Fruit fly (Drosophila melanogaster): ENCODE results near the gene CG5131.

CG5131 gene

dm6 chr2L:17495759-17496158 is 11.5 kb downstream of the CG5131 start:
- TF ChIP-seq cyc (GFP tag; optimal IDR thresholded peaks at IDR 0.05) (no peak), Eip75B (GFP tag; optimal IDR thresholded peaks at IDR 0.05) (no peak), CG6854 (GFP tag; optimal IDR thresholded peaks at IDR 0.05) (no peak), OdsH (GFP tag; optimal IDR thresholded peaks at IDR 0.05) (no peak), Hr39 (GFP tag; optimal IDR thresholded peaks at IDR 0.05) (no peak), achi (GFP tag; optimal IDR thresholded peaks at IDR 0.05) (no peak), Ets21C (GFP tag; optimal IDR thresholded peaks at IDR 0.05) (no peak), salr (GFP tag; optimal IDR thresholded peaks at IDR 0.05) (no peak), Gug (GFP tag; IDR thresholded peaks at IDR 0.05) (no peak), ss (GFP tag; optimal IDR thresholded peaks at IDR 0.05) (no peak), Met (GFP tag; optimal IDR thresholded peaks at IDR 0.05) (no peak), net (GFP tag; optimal IDR thresholded peaks at IDR 0.05) (no peak), Sox14 (GFP tag; optimal IDR thresholded peaks at IDR 0.05) (no peak), pdm3 (GFP tag; optimal IDR thresholded peaks at IDR 0.05) (no peak), fd59A (GFP tag; optimal IDR thresholded peaks at IDR 0.05) (no peak), lz (GFP tag; optimal IDR thresholded peaks at IDR 0.05) (no peak), Sox102F (GFP tag; optimal IDR thresholded peaks at IDR 0.05) (no peak), CG32006 (GFP tag; optimal IDR thresholded peaks at IDR 0.05) (no peak), esn (GFP tag; optimal IDR thresholded peaks at IDR 0.05) (no peak), CG8119 (GFP tag; IDR thresholded peaks at IDR 0.05) (no peak)

dm6 chr2L:17497108-17497507 is 12.8 kb downstream of the CG5131 start, which contains the start of gene qua:
Gene qua (minus strand): TSS chr2L:17497208.
- TF ChIP-seq Eip78C (GFP tag) (peak; percentile 20), Met (GFP tag; optimal IDR thresholded peaks at IDR 0.05) (peak; percentile 25), CG31627 (GFP tag; optimal IDR thresholded peaks at IDR 0.05) (peak; percentile 9), Hr39 (GFP tag; optimal IDR thresholded peaks at IDR 0.05) (peak; percentile 26), net (GFP tag; optimal IDR thresholded peaks at IDR 0.05) (peak; percentile 9), Eip93F (GFP tag; optimal IDR thresholded peaks at IDR 0.05) (no peak), CG32006 (GFP tag; optimal IDR thresholded peaks at IDR 0.05) (peak; percentile 41), Hr4 (GFP tag; optimal IDR thresholded peaks at IDR 0.05) (no peak), Sox14 (GFP tag; optimal IDR thresholded peaks at IDR 0.05) (peak; percentile 7)

DNA sequence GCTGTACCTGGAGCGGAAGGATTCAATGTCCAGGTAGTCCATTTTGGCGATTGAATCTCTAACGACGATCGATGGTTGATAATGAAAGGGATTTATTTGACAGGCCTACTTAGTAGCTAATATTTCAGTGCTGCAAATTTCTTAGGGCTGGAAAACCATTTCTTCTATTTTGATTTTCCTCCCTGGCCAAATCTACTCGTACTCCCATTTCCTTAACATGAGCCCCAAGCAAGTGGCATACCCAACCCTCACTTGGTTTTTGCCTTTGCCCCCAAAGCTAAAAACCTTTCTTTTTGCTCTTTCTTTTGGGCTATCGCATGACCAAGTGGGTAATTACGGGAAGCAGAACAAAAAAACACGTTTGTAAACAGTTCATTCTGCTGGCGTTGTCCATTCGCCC is 14.4 kb downstream of the CG5131 start, which contains the start of gene CG15142:
TSS of gene CG15142 (minus strand) at position 101 of the 400 bp plus-strand sequence.
- TF ChIP-seq CG31627 (GFP tag; optimal IDR thresholded peaks at IDR 0.05) (no peak), Lpt (GFP tag; optimal IDR thresholded peaks at IDR 0.05) (no peak), CG1621 (tag; optimal IDR thresholded peaks at IDR 0.05) (no peak), CG6276 (GFP tag; optimal IDR thresholded peaks at IDR 0.05) (no peak), CG6792 (GFP tag; optimal IDR thresholded peaks at IDR 0.05) (no peak)

dm6 chr2L:17500946-17501451 is 16.7 kb downstream of the CG5131 start, which contains the start of the genes mEFTs and Dhc36C:
Gene mEFTs (minus strand): TSS chr2L:17501106.
Gene Dhc36C (plus strand): TSS chr2L:17501401.
- TF ChIP-seq Eip78C (GFP tag) (no peak), achi (GFP tag; optimal IDR thresholded peaks at IDR 0.05) (peak; percentile 96)

DNA sequence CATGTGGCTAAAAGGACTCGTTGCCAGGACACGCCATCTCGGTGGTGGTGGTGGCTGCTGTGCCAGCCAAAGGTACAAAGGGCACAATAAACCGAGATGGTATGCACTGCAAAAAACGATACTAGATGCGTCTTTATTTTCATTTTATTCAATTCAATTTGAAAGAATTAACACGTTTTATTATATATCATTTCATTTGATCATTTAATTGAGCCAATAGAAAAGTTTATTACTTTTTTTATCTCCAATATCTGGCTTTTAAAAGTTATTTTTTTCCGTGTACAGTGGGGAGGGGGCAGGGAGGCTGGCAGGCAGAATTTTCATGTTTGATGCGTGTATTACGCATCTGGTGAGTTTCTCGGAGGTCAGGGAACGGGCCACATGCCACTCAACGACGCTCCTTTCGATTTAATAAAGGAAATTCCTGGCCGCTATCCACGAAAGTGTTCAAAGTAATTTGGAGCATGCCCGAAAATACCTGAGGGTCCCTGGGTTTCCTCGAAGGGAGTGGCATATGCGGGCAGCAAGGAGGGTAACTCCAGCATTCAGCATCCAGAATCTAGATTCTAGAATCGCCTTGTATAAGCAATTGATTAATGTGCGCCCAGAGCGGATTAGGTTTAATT is 29.9 kb downstream of the CG5131 start:
- no peak for TF ChIP-seq Sox14 (GFP tag; optimal IDR thresholded peaks at IDR 0.05)
- TF ChIP-seq CG8632 (GFP tag; optimal IDR thresholded peaks at IDR 0.05) = peak; percentile 46
- peak; percentile 60 for TF ChIP-seq CG31627 (GFP tag; optimal IDR thresholded peaks at IDR 0.05)
- TF ChIP-seq Hr4 (GFP tag; optimal IDR thresholded peaks at IDR 0.05) = no peak
- no peak for TF ChIP-seq Ets96B (tag; optimal IDR thresholded peaks at IDR 0.05)
- TF ChIP-seq CG34406 (GFP tag; optimal IDR thresholded peaks at IDR 0.05) = peak; percentile 38
- TF ChIP-seq Eip93F (GFP tag; optimal IDR thresholded peaks at IDR 0.05) = no peak
- peak; percentile 87 for TF ChIP-seq svp (GFP tag)
- no peak for TF ChIP-seq topi (GFP tag; optimal IDR thresholded peaks at IDR 0.05)
- TF ChIP-seq CG10631 (GFP tag; optimal IDR thresholded peaks at IDR 0.05) = peak; percentile 27
- peak; percentile 52 for TF ChIP-seq OdsH (GFP tag; optimal IDR thresholded peaks at IDR 0.05)
- peak; percentile 56 for TF ChIP-seq CG6792 (GFP tag; optimal IDR thresholded peaks at IDR 0.05)
- peak; percentile 33 for TF ChIP-seq pdm3 (GFP tag; optimal IDR thresholded peaks at IDR 0.05)
- TF ChIP-seq achi (GFP tag; optimal IDR thresholded peaks at IDR 0.05) = peak; percentile 44
- peak; percentile 67 for TF ChIP-seq Met (GFP tag; optimal IDR thresholded peaks at IDR 0.05)
- no peak for TF ChIP-seq CG11294 (GFP tag; IDR thresholded peaks at IDR 0.05)
- TF ChIP-seq Eip75B (GFP tag; optimal IDR thresholded peaks at IDR 0.05) = peak; percentile 44
- TF ChIP-seq dsx (GFP tag; optimal IDR thresholded peaks at IDR 0.05; ENCODE audit: poor library complexity, severe bottlenecking) = no peak
- peak; percentile 43 for TF ChIP-seq Sox102F (GFP tag; optimal IDR thresholded peaks at IDR 0.05)
- TF ChIP-seq CG32006 (GFP tag; optimal IDR thresholded peaks at IDR 0.05) = peak; percentile 9
- TF ChIP-seq CG8119 (GFP tag; IDR thresholded peaks at IDR 0.05) = no peak
- peak; percentile 21 for TF ChIP-seq CG11762 (GFP tag; optimal IDR thresholded peaks at IDR 0.05; ENCODE audit: insufficient read depth)
- peak; percentile 39 for TF ChIP-seq CG3919 (GFP tag; optimal IDR thresholded peaks at IDR 0.05)
- TF ChIP-seq CG9139 (GFP tag; optimal IDR thresholded peaks at IDR 0.05) = peak; percentile 7
- no peak for TF ChIP-seq esn (GFP tag; optimal IDR thresholded peaks at IDR 0.05)
- no peak for TF ChIP-seq eg (GFP tag; IDR thresholded peaks at IDR 0.05)

Measured in whole organism, prepupa.